Worm (Caenorhabditis elegans) whole organism, L4 larva: ENCODE data around the gene F26F4.9.

Source experiments
- daf-19 ChIP-seq: fragments of 200-800 bp; sonication (Bioruptor generic); conservative IDR thresholded peaks from 2 replicates; pipeline ENCODE4 v1.3.6; 2022; ENCODE audit warnings: missing genetic modification characterization, missing compliant biosample characterization
- dve-1 ChIP-seq: sonication (generic microtip); optimal IDR thresholded peaks from 2 replicates; lab custom pipeline; 2017; ENCODE audit warnings: antibody characterized with exemption, mild to moderate bottlenecking, missing genetic modification characterization, missing compliant biosample characterization; ENCODE audit not compliant: insufficient read depth
- egl-43 ChIP-seq: fragments of 200-800 bp; sonication (Bioruptor generic); IDR thresholded peaks from 2 replicates; pipeline ENCODE4 v1.3.6; 2022; ENCODE audit warnings: missing genetic modification reagents, missing genetic modification characterization, missing compliant biosample characterization
- fkh-10 ChIP-seq: fragments of 150-350 bp; optimal IDR thresholded peaks from 2 replicates; lab custom pipeline; 2014; ENCODE audit warnings: missing biosample characterization, missing genetic modification reagents, missing genetic modification characterization
- hif-1 ChIP-seq, 2 experiments: sonication (generic microtip); optimal IDR thresholded peaks; 2 replicates each; lab custom pipeline; 2016 to 2017; ENCODE audit warnings: missing compliant biosample characterization in 2 of 2, missing genetic modification characterization in 2 of 2, missing genetic modification reagents in 2 of 2, missing genotype in 2 of 2, mild to moderate bottlenecking in 1 of 2
- mdt-29 ChIP-seq: fragments of 200-800 bp; sonication (Bioruptor generic); IDR thresholded peaks from 2 replicates; pipeline ENCODE4 v1.3.6; 2022; ENCODE audit warnings: missing genetic modification reagents, missing genetic modification characterization, missing compliant biosample characterization
- mes-2 ChIP-seq: sonication (generic microtip); optimal IDR thresholded peaks from 2 replicates; lab custom pipeline; 2016; ENCODE audit warnings: missing genotype, mild to moderate bottlenecking, missing genetic modification characterization, missing compliant biosample characterization; ENCODE audit not compliant: poor library complexity, severe bottlenecking
- nhr-48 ChIP-seq: sonication (generic microtip); optimal IDR thresholded peaks from 2 replicates; lab custom pipeline; 2016; ENCODE audit warnings: mild to moderate bottlenecking, missing genetic modification characterization, missing compliant biosample characterization
- unc-130 ChIP-seq: sonication (generic microtip); optimal IDR thresholded peaks from 2 replicates; lab custom pipeline; 2016; ENCODE audit warnings: missing genetic modification reagents, missing genetic modification characterization, missing compliant biosample characterization

Gene F26F4.9

ce11 chrIII:4861744-4862401 lies 50.4 kb downstream of the F26F4.9 start, which contains the start of the genes C35D10.10 and C35D10.5:
C35D10.10 (minus strand) TSS chrIII:4861794.
C35D10.5 (plus strand) TSS chrIII:4862351.
- TF ChIP-seq daf-19 (GFP tag; lab: Robert Waterston, UW) = no peak
- peak in 1 of 2 experiments; percentile 50 for TF ChIP-seq hif-1 (tag; optimal IDR thresholded peaks at IDR 0.05; lab: Kevin White, UChicago)
- TF ChIP-seq egl-43 (GFP tag; lab: Robert Waterston, UW) = no peak
- no peak for TF ChIP-seq mdt-29
- no peak for TF ChIP-seq fkh-10 (GFP tag; lab: Kevin White, UChicago)
- TF ChIP-seq dve-1 (tag; lab: Kevin White, UChicago) = no peak
- TF ChIP-seq mes-2 (tag; lab: Kevin White, UChicago) = peak; percentile 55
- TF ChIP-seq unc-130 (GFP tag; lab: Kevin White, UChicago) = peak; percentile 50
- no peak for TF ChIP-seq nhr-48
